Worm (Caenorhabditis elegans) whole organism, L4 larva: ENCODE results near the gene Y77E11A.7.

Experiments
- F49E8.2 ChIP-seq: sonication (generic microtip); optimal IDR thresholded peaks from 2 replicates; lab custom pipeline; 2016; ENCODE audit warnings: missing compliant biosample characterization, mild to moderate bottlenecking, missing genetic modification characterization, borderline replicate concordance
- R02D3.7 ChIP-seq: fragments of 150-350 bp; sonication (generic microtip); optimal IDR thresholded peaks from 3 replicates; lab custom pipeline; 2014; ENCODE audit warnings: missing biosample characterization, missing genetic modification characterization
- T20F7.1 ChIP-seq: fragments of 200-800 bp; sonication (Bioruptor generic); optimal IDR thresholded peaks from 2 replicates; lab custom pipeline; 2018; ENCODE audit warnings: mild to moderate bottlenecking, missing genetic modification characterization, missing compliant biosample characterization
- T26A8.4 ChIP-seq: fragments of 200-800 bp; sonication (Bioruptor generic); IDR thresholded peaks from 2 replicates; pipeline ENCODE4 v1.3.6; 2022; ENCODE audit warnings: missing genetic modification characterization, missing compliant biosample characterization
- ZK337.2 ChIP-seq: fragments of 200-800 bp; sonication (Bioruptor generic); IDR thresholded peaks from 2 replicates; pipeline ENCODE4 v1.3.6; 2022; ENCODE audit warnings: missing genetic modification reagents, missing genetic modification characterization, missing compliant biosample characterization
- ZK546.5 ChIP-seq, 2 experiments: sonication (generic microtip); optimal IDR thresholded peaks; 2 replicates each; lab custom pipeline; 2017; ENCODE audit warnings: missing biosample characterization in 2 of 2, missing genetic modification characterization in 2 of 2
- aha-1 ChIP-seq: fragments of 150-350 bp; peaks from one replicate; lab custom pipeline; 2014; ENCODE audit warnings: missing biosample characterization, missing genetic modification characterization
- ama-1 ChIP-seq: fragments of 150-350 bp; optimal IDR thresholded peaks from 2 replicates; lab custom pipeline; 2014; ENCODE audit warnings: inconsistent platforms, mixed read lengths
- arid-1 ChIP-seq: fragments of 200-800 bp; sonication (Bioruptor generic); conservative IDR thresholded peaks from 2 replicates; pipeline ENCODE4 v1.3.6; 2022; ENCODE audit warnings: missing genetic modification reagents, missing genetic modification characterization, missing compliant biosample characterization
- attf-4 ChIP-seq: sonication (generic microtip); optimal IDR thresholded peaks from 3 replicates; lab custom pipeline; 2017; ENCODE audit warnings: missing biosample characterization, missing genetic modification characterization
- ctbp-1 ChIP-seq: fragments of 200-800 bp; sonication (Bioruptor generic); IDR thresholded peaks from 2 replicates; pipeline ENCODE4 v1.3.6; 2022; ENCODE audit warnings: missing genetic modification reagents, missing genetic modification characterization, missing compliant biosample characterization
- daf-16 ChIP-seq, 3 experiments: sonication (generic microtip); optimal IDR thresholded peaks; 2 replicates each; lab custom pipeline; 2016 to 2017; ENCODE audit warnings: missing genetic modification characterization in 3 of 3, missing genetic modification reagents in 3 of 3, mild to moderate bottlenecking in 2 of 3, missing compliant biosample characterization in 2 of 3, missing biosample characterization in 1 of 3, moderate library complexity in 1 of 3
- daf-8 ChIP-seq: fragments of 200-800 bp; sonication (Bioruptor generic); IDR thresholded peaks from 2 replicates; pipeline ENCODE4 v1.3.6; 2022; ENCODE audit warnings: missing genetic modification characterization, missing compliant biosample characterization
- dmd-6 ChIP-seq: fragments of 200-800 bp; sonication (Bioruptor generic); IDR thresholded peaks from 2 replicates; pipeline ENCODE4 v1.3.6; 2022; ENCODE audit warnings: missing genetic modification reagents, missing genetic modification characterization, missing compliant biosample characterization
- dmd-8 ChIP-seq: fragments of 200-800 bp; sonication (Bioruptor generic); IDR thresholded peaks from 2 replicates; pipeline ENCODE4 v1.3.6; 2022; ENCODE audit warnings: missing genetic modification characterization, missing compliant biosample characterization
- egl-27 ChIP-seq: sonication (generic microtip); optimal IDR thresholded peaks from 3 replicates; lab custom pipeline; 2017; ENCODE audit warnings: missing biosample characterization, missing genetic modification reagents, missing genetic modification characterization
- fkh-10 ChIP-seq: fragments of 150-350 bp; optimal IDR thresholded peaks from 2 replicates; lab custom pipeline; 2014; ENCODE audit warnings: missing biosample characterization, missing genetic modification reagents, missing genetic modification characterization
- hif-1 ChIP-seq, 2 experiments: sonication (generic microtip); optimal IDR thresholded peaks; 2 replicates each; lab custom pipeline; 2016 to 2017; ENCODE audit warnings: missing compliant biosample characterization in 2 of 2, missing genetic modification characterization in 2 of 2, missing genetic modification reagents in 2 of 2, missing genotype in 2 of 2, mild to moderate bottlenecking in 1 of 2
- hlh-11 ChIP-seq: fragments of 200-800 bp; sonication (Bioruptor generic); optimal IDR thresholded peaks from 2 replicates; lab custom pipeline; 2018; ENCODE audit warnings: mild to moderate bottlenecking, missing genetic modification characterization, missing compliant biosample characterization
- hmg-1.1 ChIP-seq: fragments of 200-800 bp; sonication (Bioruptor generic); IDR thresholded peaks from 2 replicates; pipeline ENCODE4 v1.3.6; 2022; ENCODE audit warnings: missing genetic modification reagents, missing genetic modification characterization, missing compliant biosample characterization
- lin-38 ChIP-seq: fragments of 200-800 bp; sonication (Bioruptor generic); IDR thresholded peaks from 2 replicates; pipeline ENCODE4 v1.3.6; 2022; ENCODE audit warnings: missing genetic modification reagents, missing genetic modification characterization, missing compliant biosample characterization
- lin-39 ChIP-seq: fragments of 150-350 bp; optimal IDR thresholded peaks from 2 replicates; lab custom pipeline; 2014; ENCODE audit warnings: missing biosample characterization, missing genetic modification reagents, missing genetic modification characterization
- lsy-2 ChIP-seq, 2 experiments: fragments of 150-350 bp in 1 of 2; sonication (generic microtip) in 1 of 2; optimal IDR thresholded peaks; 2 replicates each; lab custom pipeline; 2014 to 2017; ENCODE audit warnings: missing biosample characterization in 2 of 2, missing genetic modification characterization in 2 of 2
- madf-5 ChIP-seq, 2 experiments: fragments of 200-800 bp; sonication (Bioruptor generic); IDR thresholded peaks; 2 replicates each; pipeline ENCODE4 v1.3.6; 2022; ENCODE audit warnings: missing compliant biosample characterization in 2 of 2, missing genetic modification characterization in 2 of 2
- madf-9 ChIP-seq: fragments of 200-800 bp; sonication (Bioruptor generic); conservative IDR thresholded peaks from 2 replicates; pipeline ENCODE4 v1.3.6; 2022; ENCODE audit warnings: missing genetic modification reagents, missing genetic modification characterization, missing compliant biosample characterization
- mes-2 ChIP-seq: sonication (generic microtip); optimal IDR thresholded peaks from 2 replicates; lab custom pipeline; 2016; ENCODE audit warnings: missing genotype, mild to moderate bottlenecking, missing genetic modification characterization, missing compliant biosample characterization; ENCODE audit not compliant: poor library complexity, severe bottlenecking
- mxl-3 ChIP-seq: fragments of 200-800 bp; sonication (Bioruptor generic); optimal IDR thresholded peaks from 2 replicates; lab custom pipeline; 2018; ENCODE audit warnings: mild to moderate bottlenecking, missing genetic modification characterization, missing compliant biosample characterization
- nhr-102 ChIP-seq: sonication (generic microtip); optimal IDR thresholded peaks from 2 replicates; lab custom pipeline; 2016; ENCODE audit warnings: mild to moderate bottlenecking, missing genetic modification characterization, moderate library complexity, missing compliant biosample characterization
- nhr-11 ChIP-seq: fragments of 150-350 bp; optimal IDR thresholded peaks from 2 replicates; lab custom pipeline; 2014; ENCODE audit warnings: missing biosample characterization, missing genetic modification characterization
- nhr-237 ChIP-seq: sonication (generic microtip); optimal IDR thresholded peaks from 2 replicates; lab custom pipeline; 2017; ENCODE audit warnings: missing biosample characterization, missing genetic modification characterization
- nhr-6 ChIP-seq: fragments of 150-350 bp; optimal IDR thresholded peaks from 2 replicates; lab custom pipeline; 2014; ENCODE audit warnings: missing biosample characterization, missing genetic modification characterization
- nhr-76 ChIP-seq: fragments of 150-350 bp; optimal IDR thresholded peaks from 2 replicates; lab custom pipeline; 2014; ENCODE audit warnings: missing biosample characterization, missing genetic modification characterization
- pqm-1 ChIP-seq: sonication (generic microtip); optimal IDR thresholded peaks from 2 replicates; lab custom pipeline; 2017; ENCODE audit warnings: missing biosample characterization, missing genetic modification characterization
- saeg-2 ChIP-seq: fragments of 200-800 bp; sonication (Bioruptor generic); IDR thresholded peaks from 2 replicates; pipeline ENCODE4 v1.3.6; 2022; ENCODE audit warnings: missing genetic modification reagents, missing genetic modification characterization, missing compliant biosample characterization
- set-16 ChIP-seq: fragments of 200-800 bp; sonication (Bioruptor generic); IDR thresholded peaks from 2 replicates; pipeline ENCODE4 v1.3.6; 2022; ENCODE audit warnings: missing genetic modification reagents, missing genetic modification characterization, missing compliant biosample characterization
- tag-97 ChIP-seq: fragments of 200-800 bp; sonication (Bioruptor generic); IDR thresholded peaks from 2 replicates; pipeline ENCODE4 v1.3.6; 2022; ENCODE audit warnings: missing genetic modification characterization, missing compliant biosample characterization
- tra-1 ChIP-seq: fragments of 200-800 bp; sonication (Bioruptor generic); IDR thresholded peaks from 2 replicates; pipeline ENCODE4 v1.3.6; 2022; ENCODE audit warnings: missing genetic modification reagents, missing genetic modification characterization, missing compliant biosample characterization
- vab-7 ChIP-seq: fragments of 200-800 bp; sonication (Bioruptor generic); IDR thresholded peaks from 2 replicates; pipeline ENCODE4 v1.3.6; 2022; ENCODE audit warnings: missing genetic modification reagents, missing genetic modification characterization, missing compliant biosample characterization
- zip-11 ChIP-seq: fragments of 200-800 bp; sonication (Bioruptor generic); IDR thresholded peaks from 2 replicates; pipeline ENCODE4 v1.3.6; 2022; ENCODE audit warnings: missing genetic modification characterization, missing compliant biosample characterization

Gene Y77E11A.7

ce11 chrIV:1388079-1388478 is 31.6 kb downstream of the Y77E11A.7 start (continued):
- peak; percentile 48; the same call in 1 of the 2 replicates for TF ChIP-seq ctbp-1 (GFP tag; lab: Robert Waterston, UW)
- peak; percentile 45 for TF ChIP-seq hlh-11 (tag; lab: Kevin White, UChicago)
- peak; percentile 83 for TF ChIP-seq vab-7
- TF ChIP-seq mes-2 (tag; lab: Kevin White, UChicago): peak; percentile 56

ce11 chrIV:1385915-1386314 is 33.7 kb downstream of the Y77E11A.7 start, which contains the start of gene nhr-41:
Gene nhr-41 (plus strand): TSS chrIV:1386215.
- TF ChIP-seq R02D3.7 (tag; lab: Kevin White, UChicago): no peak
- peak; percentile 33 for TF ChIP-seq hlh-11 (tag; lab: Kevin White, UChicago)
- peak; percentile 38; the same call in 1 of the 2 replicates for TF ChIP-seq set-16
- no peak for TF ChIP-seq daf-16 (GFP tag; optimal IDR thresholded peaks at IDR 0.05; lab: Kevin White, UChicago)
- TF ChIP-seq daf-16 (tag; optimal IDR thresholded peaks at IDR 0.05; lab: Kevin White, UChicago): peak; percentile 4
- no peak for TF ChIP-seq egl-27 (tag; lab: Kevin White, UChicago)
- no peak for TF ChIP-seq nhr-102 (tag; lab: Kevin White, UChicago)

- TF ChIP-seq tra-1: no peak
- TF ChIP-seq ZK546.5 (tag; optimal IDR thresholded peaks at IDR 0.05; lab: Kevin White, UChicago): no peak
- TF ChIP-seq vab-7: no peak
- no peak for TF ChIP-seq attf-4 (tag; lab: Kevin White, UChicago)
- TF ChIP-seq nhr-76 (tag; lab: Kevin White, UChicago): no peak
- no peak for TF ChIP-seq arid-1
- TF ChIP-seq saeg-2 (GFP tag; lab: Robert Waterston, UW): no peak
- TF ChIP-seq ama-1 (lab: Kevin White, UChicago): no peak
- no peak for TF ChIP-seq nhr-102 (tag; lab: Kevin White, UChicago)
- no peak for TF ChIP-seq lin-39 (tag; lab: Kevin White, UChicago)
- no peak for TF ChIP-seq madf-5 (GFP tag; IDR thresholded peaks at IDR 0.05; lab: Robert Waterston, UW)
- TF ChIP-seq fkh-10 (GFP tag; lab: Kevin White, UChicago): no peak
Observed at ce11 chrIV:1385500-1385899, 34.1 kb downstream of the Y77E11A.7 start.

- TF ChIP-seq T20F7.1 (GFP tag; lab: Kevin White, UChicago) (no peak), mxl-3 (GFP tag; lab: Kevin White, UChicago) (no peak), nhr-6 (tag; lab: Kevin White, UChicago) (no peak), ZK337.2 (GFP tag; lab: Robert Waterston, UW) (no peak), nhr-237 (tag; lab: Kevin White, UChicago) (no peak), hif-1 (tag; optimal IDR thresholded peaks at IDR 0.05; lab: Kevin White, UChicago) (no peak), hmg-1.1 (GFP tag; lab: Robert Waterston, UW) (0 out of 2 replicates have a peak, but pooled peaks have one; percentile 10), lin-38 (GFP tag; lab: Robert Waterston, UW) (0 out of 2 replicates have a peak, but pooled peaks have one; percentile 21)
Observed at ce11 chrIV:1381596-1382274, 37.9 kb downstream of the Y77E11A.7 start.

- TF ChIP-seq zip-11 (GFP tag; lab: Robert Waterston, UW) (no peak), F49E8.2 (tag; lab: Kevin White, UChicago) (no peak), tag-97 (GFP tag; lab: Robert Waterston, UW) (no peak), T26A8.4 (GFP tag; lab: Robert Waterston, UW) (no peak), daf-8 (GFP tag; lab: Robert Waterston, UW) (no peak), hif-1 (tag; optimal IDR thresholded peaks at IDR 0.05; lab: Kevin White, UChicago) (no peak), aha-1 (no peak), nhr-11 (no peak), pqm-1 (tag; lab: Kevin White, UChicago) (no peak), madf-9 (GFP tag; lab: Robert Waterston, UW) (no peak), vab-7 (no peak), dmd-6 (GFP tag; lab: Robert Waterston, UW) (no peak), dmd-8 (GFP tag; lab: Robert Waterston, UW) (no peak), lsy-2 (tag; optimal IDR thresholded peaks at IDR 0.05; lab: Kevin White, UChicago) (no peak)
Observed at ce11 chrIV:1380350-1380749, 39.3 kb downstream of the Y77E11A.7 start.
